Worm (Caenorhabditis elegans): Measurements from ENCODE around the gene ZK377.15.

- TF ChIP-seq ztf-11 (tag; optimal IDR thresholded peaks at IDR 0.05) (no peak), nhr-11 (tag; optimal IDR thresholded peaks at IDR 0.05) (no peak), ama-1 (optimal IDR thresholded peaks at IDR 0.05) (no peak), nhr-76 (tag; optimal IDR thresholded peaks at IDR 0.05) (no peak)
Observed at ce11 chrX:3470307-3470706, 4.6 kb upstream of the ZK377.15 start.

Data from whole organism, L4 larva.